Worm (Caenorhabditis elegans): Measurements from ENCODE around the gene rad-51.

DNA sequence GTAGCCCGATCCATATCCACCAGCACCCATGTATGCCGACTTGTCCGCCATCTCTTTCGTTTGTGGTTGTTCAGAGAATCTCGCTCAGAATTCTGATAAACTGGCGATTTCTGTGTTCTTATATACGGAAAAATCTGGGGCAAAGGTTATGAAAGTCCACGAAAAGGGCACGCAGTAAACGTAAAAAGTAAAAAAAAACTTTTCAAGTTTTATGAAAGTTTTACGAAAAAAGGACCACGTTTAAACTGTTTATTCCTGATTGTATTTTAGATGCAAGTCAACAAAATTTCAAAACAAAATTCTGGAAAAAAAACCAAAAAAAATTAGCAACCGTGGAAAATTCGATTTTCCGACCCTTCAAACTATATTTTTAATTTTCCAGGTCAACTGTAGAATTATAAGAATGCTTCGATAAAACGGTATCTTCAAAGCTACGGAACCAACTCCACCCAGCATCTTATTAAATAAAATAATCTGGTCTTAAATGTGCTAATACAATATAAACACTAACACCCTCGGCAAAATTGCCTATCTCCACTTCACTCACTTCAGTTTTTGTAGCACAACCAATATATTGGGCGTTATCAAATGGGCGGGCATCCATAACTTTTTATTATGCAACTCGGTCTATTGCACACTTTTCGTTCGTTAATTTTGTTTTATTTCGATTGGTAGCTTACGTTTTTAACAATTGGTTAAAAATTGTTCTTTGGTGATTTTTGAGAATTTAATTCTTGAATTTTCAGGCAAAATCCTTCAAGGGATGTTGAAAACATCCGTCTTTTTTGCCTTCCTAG, 14.7 kb downstream of the rad-51 start, which contains the start of the genes nspd-7 and Y43C5A.2:
- TF ChIP-seq unc-39 (tag; optimal IDR thresholded peaks at IDR 0.05) (no peak), pqm-1 (tag; optimal IDR thresholded peaks at IDR 0.05) (peak; percentile 6), R02D3.7 (tag; optimal IDR thresholded peaks at IDR 0.05) (no peak), pha-4 (GFP tag; IDR thresholded peaks at IDR 0.05) (no peak), pha-4 (tag; optimal IDR thresholded peaks at IDR 0.05) (no peak), nhr-11 (tag; optimal IDR thresholded peaks at IDR 0.05) (no peak), F37D6.2 (tag; optimal IDR thresholded peaks at IDR 0.05) (no peak), php-3 (GFP tag; IDR thresholded peaks at IDR 0.05) (0 out of 2 replicates have a peak, but pooled peaks have one; percentile 13), aly-2 (tag; optimal IDR thresholded peaks at IDR 0.05) (no peak)

All from whole organism, L4 larva.